Worm (Caenorhabditis elegans) whole organism, late embryonic: ENCODE results near the gene F59A6.2.

Experiments used
- K09A11.1 ChIP-seq: sonication (generic microtip); optimal IDR thresholded peaks from 2 replicates; lab custom pipeline; 2017; ENCODE audit warnings: antibody characterized with exemption, mild to moderate bottlenecking, missing genetic modification characterization, missing compliant biosample characterization; ENCODE audit not compliant: insufficient read depth
- ahr-1 ChIP-seq: sonication (generic microtip); optimal IDR thresholded peaks from 2 replicates; lab custom pipeline; 2016; ENCODE audit warnings: missing genetic modification characterization, missing compliant biosample characterization
- ceh-9 ChIP-seq: sonication (generic microtip); optimal IDR thresholded peaks from 2 replicates; lab custom pipeline; 2016; ENCODE audit warnings: mild to moderate bottlenecking, missing genetic modification characterization, inconsistent platforms, missing compliant biosample characterization
- elt-2 ChIP-seq: sonication (generic microtip); optimal IDR thresholded peaks from 2 replicates; lab custom pipeline; 2016; ENCODE audit warnings: missing genetic modification reagents, missing genetic modification characterization, missing compliant biosample characterization
- lin-11 ChIP-seq: fragments of 200-800 bp; sonication (Bioruptor generic); optimal IDR thresholded peaks from 2 replicates; lab custom pipeline; 2018; ENCODE audit warnings: mild to moderate bottlenecking, missing genetic modification characterization, missing compliant biosample characterization
- mec-3 ChIP-seq: sonication (generic microtip); optimal IDR thresholded peaks from 2 replicates; lab custom pipeline; 2016; ENCODE audit warnings: borderline replicate concordance, missing genetic modification characterization, missing compliant biosample characterization
- pag-3 ChIP-seq: sonication (generic microtip); optimal IDR thresholded peaks from 2 replicates; lab custom pipeline; 2016; ENCODE audit warnings: missing compliant biosample characterization, missing genetic modification characterization, borderline replicate concordance
- rnt-1 ChIP-seq: sonication (generic microtip); optimal IDR thresholded peaks from 2 replicates; lab custom pipeline; 2016; ENCODE audit warnings: missing genetic modification characterization, missing compliant biosample characterization
- tbx-2 ChIP-seq: sonication (generic microtip); optimal IDR thresholded peaks from 2 replicates; lab custom pipeline; 2016; ENCODE audit warnings: missing genetic modification characterization, missing compliant biosample characterization
- ztf-16 ChIP-seq: sonication (generic microtip); optimal IDR thresholded peaks from 2 replicates; lab custom pipeline; 2017; ENCODE audit warnings: missing genetic modification characterization, missing compliant biosample characterization

- TF ChIP-seq rnt-1 (no peak), ztf-16 (no peak), mec-3 (tag; lab: Kevin White, UChicago) (no peak), lin-11 (tag; lab: Kevin White, UChicago) (no peak), tbx-2 (tag; lab: Kevin White, UChicago) (no peak), ceh-9 (tag; lab: Kevin White, UChicago) (no peak), ahr-1 (tag; lab: Kevin White, UChicago) (no peak), K09A11.1 (no peak), pag-3 (no peak), elt-2 (tag; lab: Kevin White, UChicago) (no peak)
Measured at ce11 chrII:5001866-5002265, 12.6 kb upstream of the F59A6.2 start.
